Worm (Caenorhabditis elegans): ENCODE results near the gene T03G11.9.

The T03G11.9 gene

ce11 chrX:5147918-5148317, 36.1 kb upstream of the T03G11.9 start, which contains the start of gene C31H2.14:
TSS of gene C31H2.14 (plus strand) at chrX:5148218.
- no peak for TF ChIP-seq tra-1 (GFP tag; IDR thresholded peaks at IDR 0.05)
- no peak for TF ChIP-seq nhr-10 (tag; optimal IDR thresholded peaks at IDR 0.05)
- no peak for TF ChIP-seq ZK546.5 (tag; optimal IDR thresholded peaks at IDR 0.05)
- TF ChIP-seq dpl-1 (GFP tag; optimal IDR thresholded peaks at IDR 0.05) = no peak
- TF ChIP-seq hlh-30 (tag; optimal IDR thresholded peaks at IDR 0.05; ENCODE audit: insufficient read depth) = no peak
- TF ChIP-seq madf-5 (GFP tag; IDR thresholded peaks at IDR 0.05) = no peak
- no peak for TF ChIP-seq ceh-32 (tag; optimal IDR thresholded peaks at IDR 0.05; ENCODE audit: poor library complexity)
- TF ChIP-seq spr-3 (GFP tag; optimal IDR thresholded peaks at IDR 0.05) = no peak
- TF ChIP-seq zag-1 (tag; optimal IDR thresholded peaks at IDR 0.05) = no peak

- TF ChIP-seq nhr-28 (tag; optimal IDR thresholded peaks at IDR 0.05) = peak; percentile 39
- peak; percentile 21 for TF ChIP-seq hlh-30 (tag; optimal IDR thresholded peaks at IDR 0.05; ENCODE audit: insufficient read depth)
- TF ChIP-seq duxl-1 (tag; optimal IDR thresholded peaks at IDR 0.05; ENCODE audit: poor library complexity) = no peak
- TF ChIP-seq daf-16 (GFP tag; optimal IDR thresholded peaks at IDR 0.05) = no peak
- TF ChIP-seq daf-16 (tag; optimal IDR thresholded peaks at IDR 0.05) = no peak
- no peak for TF ChIP-seq Y5F2A.4 (GFP tag; optimal IDR thresholded peaks at IDR 0.05)
Measured at ce11 chrX:5150389-5150788, 33.6 kb upstream of the T03G11.9 start, which contains the start of gene dpy-8. TSS of gene dpy-8 (minus strand) at chrX:5150476.

ce11 chrX:5151403-5151802, 32.6 kb upstream of the T03G11.9 start:
- TF ChIP-seq R02D3.7 (tag; optimal IDR thresholded peaks at IDR 0.05) (no peak), nhr-42 (GFP tag; IDR thresholded peaks at IDR 0.05) (no peak), lin-38 (GFP tag; IDR thresholded peaks at IDR 0.05) (no peak), zfp-3 (GFP tag; conservative IDR thresholded peaks at IDR 0.05) (no peak), mxl-3 (GFP tag; optimal IDR thresholded peaks at IDR 0.05) (no peak), ceh-28 (tag; optimal IDR thresholded peaks at IDR 0.05) (no peak), pha-4 (GFP tag; IDR thresholded peaks at IDR 0.05) (no peak), pha-4 (tag; optimal IDR thresholded peaks at IDR 0.05) (no peak), ceh-62 (tag; optimal IDR thresholded peaks at IDR 0.05) (no peak), nhr-6 (tag; optimal IDR thresholded peaks at IDR 0.05) (no peak), rbr-2 (tag; optimal IDR thresholded peaks at IDR 0.05) (no peak), lir-3 (tag; optimal IDR thresholded peaks at IDR 0.05) (no peak), ceh-82 (tag; optimal IDR thresholded peaks at IDR 0.05) (no peak), nhr-76 (tag; optimal IDR thresholded peaks at IDR 0.05) (no peak), nhr-10 (tag; optimal IDR thresholded peaks at IDR 0.05) (no peak), mdt-29 (GFP tag; IDR thresholded peaks at IDR 0.05) (no peak), vab-7 (GFP tag; IDR thresholded peaks at IDR 0.05) (no peak), zag-1 (tag; optimal IDR thresholded peaks at IDR 0.05) (no peak), Y75B8A.6 (GFP tag; IDR thresholded peaks at IDR 0.05) (no peak), ztf-7 (tag; optimal IDR thresholded peaks at IDR 0.05) (no peak)

ce11 chrX:5151866-5152265, 32.2 kb upstream of the T03G11.9 start:
- no peak for TF ChIP-seq aha-1 (tag)
- TF ChIP-seq unc-62 (GFP tag; optimal IDR thresholded peaks at IDR 0.05 in 1 of 2) = peak in 1 of 2 experiments; percentile 98
- TF ChIP-seq unc-62 (tag; optimal IDR thresholded peaks at IDR 0.05) = no peak
- TF ChIP-seq ztf-7 (tag; optimal IDR thresholded peaks at IDR 0.05) = no peak

ce11 chrX:5152931-5153330, 31.1 kb upstream of the T03G11.9 start:
- TF ChIP-seq spr-1 (tag; optimal IDR thresholded peaks at IDR 0.05) (no peak), nhr-42 (GFP tag; IDR thresholded peaks at IDR 0.05) (no peak), lir-3 (tag; optimal IDR thresholded peaks at IDR 0.05) (no peak), egl-43 (GFP tag; IDR thresholded peaks at IDR 0.05) (no peak), nhr-6 (tag; optimal IDR thresholded peaks at IDR 0.05) (no peak), fos-1 (tag; optimal IDR thresholded peaks at IDR 0.05) (no peak), Y5F2A.4 (GFP tag; optimal IDR thresholded peaks at IDR 0.05) (no peak), mdt-29 (GFP tag; IDR thresholded peaks at IDR 0.05) (no peak), duxl-1 (tag; optimal IDR thresholded peaks at IDR 0.05; ENCODE audit: poor library complexity) (no peak), ZK337.2 (GFP tag; IDR thresholded peaks at IDR 0.05) (no peak), zag-1 (tag; optimal IDR thresholded peaks at IDR 0.05) (no peak), ama-1 (optimal IDR thresholded peaks at IDR 0.05) (no peak), nhr-41 (GFP tag; IDR thresholded peaks at IDR 0.05) (no peak), vab-7 (GFP tag; IDR thresholded peaks at IDR 0.05) (no peak), hlh-11 (tag; optimal IDR thresholded peaks at IDR 0.05) (no peak)
